Worm (Caenorhabditis elegans): ENCODE measurements around the gene lact-1.

- TF ChIP-seq dao-5 (tag; optimal IDR thresholded peaks at IDR 0.05): no peak
- no peak for TF ChIP-seq W03F9.2 (tag; optimal IDR thresholded peaks at IDR 0.05)
Observed at ce11 chrX:7225028-7225427, 35.1 kb downstream of the lact-1 start.
